Worm (Caenorhabditis elegans) whole organism, L3 larva: ENCODE measurements around the gene C08F8.9.

Experiments
- elt-1 ChIP-seq: fragments of 150-350 bp; optimal IDR thresholded peaks from 2 replicates; lab custom pipeline; 2014; ENCODE audit warnings: missing biosample characterization, missing genetic modification characterization
- lin-15B ChIP-seq: fragments of 150-350 bp; optimal IDR thresholded peaks from 2 replicates; lab custom pipeline; 2014; ENCODE audit warnings: missing biosample characterization, missing genetic modification characterization
- lin-39 ChIP-seq: fragments of 150-350 bp; optimal IDR thresholded peaks from 2 replicates; lab custom pipeline; 2018; ENCODE audit warnings: missing biosample characterization, missing genetic modification reagents, missing genetic modification characterization
- mml-1 ChIP-seq: fragments of 150-350 bp; sonication (generic microtip); optimal IDR thresholded peaks from 3 replicates; lab custom pipeline; 2014; ENCODE audit warnings: missing biosample characterization, missing genetic modification characterization
- nfya-1 ChIP-seq: sonication (generic microtip); optimal IDR thresholded peaks from 2 replicates; lab custom pipeline; 2017; ENCODE audit warnings: missing genetic modification characterization, mild to moderate bottlenecking, missing compliant biosample characterization, antibody characterized with exemption, moderate library complexity; ENCODE audit not compliant: insufficient read depth
- nhr-11 ChIP-seq: fragments of 150-350 bp; optimal IDR thresholded peaks from 2 replicates; lab custom pipeline; 2014; ENCODE audit warnings: missing biosample characterization, missing genetic modification characterization
- nhr-237 ChIP-seq: fragments of 150-350 bp; optimal IDR thresholded peaks from 2 replicates; lab custom pipeline; 2014; ENCODE audit warnings: missing biosample characterization, missing genetic modification characterization
- nhr-28 ChIP-seq: fragments of 150-350 bp; optimal IDR thresholded peaks from 2 replicates; lab custom pipeline; 2014; ENCODE audit warnings: missing biosample characterization, missing genetic modification characterization
- sea-2 ChIP-seq: fragments of 150-350 bp; sonication (generic microtip); optimal IDR thresholded peaks from 4 replicates; lab custom pipeline; 2014; ENCODE audit warnings: missing biosample characterization, missing genetic modification reagents, missing genetic modification characterization
- unc-62 ChIP-seq: fragments of 150-350 bp; sonication (generic microtip); optimal IDR thresholded peaks from 4 replicates; lab custom pipeline; 2014; ENCODE audit warnings: missing biosample characterization, missing genetic modification reagents, missing genetic modification characterization
- ztf-4 ChIP-seq: fragments of 150-350 bp; optimal IDR thresholded peaks from 2 replicates; lab custom pipeline; 2014; ENCODE audit warnings: missing biosample characterization, missing genetic modification characterization

ce11 chrIV:11156526-11156925 lies 21.9 kb downstream of the C08F8.9 start:
- no peak for TF ChIP-seq unc-62
- TF ChIP-seq nhr-11 (tag; lab: Kevin White, UChicago) = no peak
- no peak for TF ChIP-seq ztf-4 (tag; lab: Kevin White, UChicago)
- TF ChIP-seq lin-15B = no peak
- no peak for TF ChIP-seq sea-2 (GFP tag; lab: Kevin White, UChicago)
- no peak for TF ChIP-seq elt-1 (tag; lab: Kevin White, UChicago)
- no peak for TF ChIP-seq mml-1 (tag; lab: Kevin White, UChicago)
- TF ChIP-seq lin-39 = no peak
- no peak for TF ChIP-seq nhr-237 (tag; lab: Kevin White, UChicago)
- no peak for TF ChIP-seq nfya-1 (tag; lab: Kevin White, UChicago)
- no peak for TF ChIP-seq nhr-28 (tag; lab: Kevin White, UChicago)
